Fruit fly (Drosophila melanogaster) whole organism, adult: ENCODE data around the gene CG9682.

Experiments used
- CG11617 ChIP-seq: fragments of 200-800 bp; sonication (Bioruptor generic); optimal IDR thresholded peaks from 2 replicates; lab custom pipeline; 2017; ENCODE audit warnings: mild to moderate bottlenecking, missing biosample characterization, missing genetic modification reagents, missing genetic modification characterization
- CG12768 ChIP-seq: fragments of 200-800 bp; sonication (Bioruptor generic); optimal IDR thresholded peaks from 2 replicates; lab custom pipeline; 2017; ENCODE audit warnings: missing biosample characterization, missing genetic modification characterization, mild to moderate bottlenecking, moderate library complexity, missing genetic modification reagents
- CG7045 ChIP-seq: fragments of 200-800 bp; sonication (Bioruptor generic); optimal IDR thresholded peaks from 2 replicates; lab custom pipeline; 2017; ENCODE audit warnings: missing biosample characterization, mild to moderate bottlenecking, missing genetic modification characterization
- CG7101 ChIP-seq: fragments of 200-800 bp; sonication (Bioruptor generic); optimal IDR thresholded peaks from 2 replicates; lab custom pipeline; 2018; ENCODE audit warnings: missing biosample characterization, mild to moderate bottlenecking, missing genetic modification characterization, moderate library complexity
- Clk ChIP-seq: fragments of 200-800 bp; sonication (Bioruptor generic); optimal IDR thresholded peaks from 2 replicates; lab custom pipeline; 2017; ENCODE audit warnings: missing biosample characterization, missing genetic modification characterization
- Crg-1 ChIP-seq: fragments of 200-800 bp; sonication (Bioruptor generic); optimal IDR thresholded peaks from 2 replicates; lab custom pipeline; 2016; ENCODE audit warnings: missing biosample characterization, missing genetic modification characterization
- Mnt ChIP-seq: fragments of 200-800 bp; sonication (Bioruptor generic); optimal IDR thresholded peaks from 2 replicates; lab custom pipeline; 2016; ENCODE audit warnings: missing biosample characterization, mild to moderate bottlenecking, missing genetic modification characterization
- cic ChIP-seq: fragments of 200-800 bp; sonication (Bioruptor generic); optimal IDR thresholded peaks from 2 replicates; lab custom pipeline; 2017; ENCODE audit warnings: missing biosample characterization, mild to moderate bottlenecking, missing genetic modification characterization, moderate library complexity
- kay ChIP-seq: fragments of 200-800 bp; sonication (Bioruptor generic); peaks from one replicate; lab custom pipeline; 2016; ENCODE audit warnings: missing biosample characterization, missing genetic modification characterization, borderline replicate concordance
- ovo ChIP-seq: fragments of 200-800 bp; sonication (Bioruptor generic); optimal IDR thresholded peaks from 2 replicates; lab custom pipeline; 2016; ENCODE audit warnings: missing biosample characterization, missing genetic modification characterization
- pad ChIP-seq: fragments of 200-800 bp; sonication (Bioruptor generic); optimal IDR thresholded peaks from 3 replicates; lab custom pipeline; 2017; ENCODE audit warnings: missing biosample characterization, missing genetic modification characterization, mild to moderate bottlenecking, moderate library complexity, missing genetic modification reagents
- tj ChIP-seq: fragments of 200-800 bp; sonication (Bioruptor generic); optimal IDR thresholded peaks from 3 replicates; lab custom pipeline; 2017; ENCODE audit warnings: missing biosample characterization, mild to moderate bottlenecking, missing genetic modification characterization, moderate library complexity
- toe ChIP-seq: fragments of 200-800 bp; sonication (Bioruptor generic); optimal IDR thresholded peaks from 2 replicates; lab custom pipeline; 2016; ENCODE audit warnings: missing biosample characterization, missing genetic modification characterization

DNA sequence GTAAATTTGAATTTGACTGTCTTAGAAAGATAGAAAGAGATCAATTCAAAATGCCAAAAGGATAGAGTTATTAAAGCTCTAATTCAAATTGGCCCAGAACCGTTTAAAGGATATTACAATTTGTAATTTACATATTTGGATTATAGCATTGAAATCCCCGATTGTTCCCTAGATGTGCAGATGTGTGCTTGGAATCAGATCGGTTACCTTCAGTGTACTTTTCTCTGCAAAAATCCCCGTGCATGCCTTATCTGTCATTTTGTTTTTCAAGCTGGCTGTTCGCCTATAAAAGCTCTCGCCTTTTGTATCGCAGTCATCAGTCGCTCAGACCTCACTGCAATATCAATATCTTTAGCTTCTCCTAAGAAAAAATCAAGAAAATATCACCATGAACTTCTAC, 40.2 kb upstream of the CG9682 start, which contains the start of gene CecA1:
- TF ChIP-seq CG12768 (GFP tag; lab: Kevin White, UChicago) (no peak), CG7045 (GFP tag; lab: Kevin White, UChicago) (no peak), kay (GFP tag; lab: Kevin White, UChicago) (no peak), pad (GFP tag; lab: Kevin White, UChicago) (no peak), ovo (GFP tag; lab: Kevin White, UChicago) (no peak), CG11617 (GFP tag; lab: Kevin White, UChicago) (no peak), Crg-1 (GFP tag; lab: Kevin White, UChicago) (no peak), toe (GFP tag; lab: Kevin White, UChicago) (no peak), Mnt (no peak), tj (GFP tag; lab: Kevin White, UChicago) (no peak), cic (no peak), Clk (GFP tag; lab: Kevin White, UChicago) (no peak), CG7101 (no peak)
